Worm (Caenorhabditis elegans) whole organism, late embryonic: ENCODE data around the gene acy-2.
A peak's percentile ranks its signal among the peaks of the same experiment; 100 is the strongest.

Experiments
- Y22D7AL.16 ChIP-seq: sonication (generic microtip); optimal IDR thresholded peaks from 2 replicates; lab custom pipeline; 2016; ENCODE audit warnings: missing genetic modification characterization, missing compliant biosample characterization
- ahr-1 ChIP-seq: sonication (generic microtip); optimal IDR thresholded peaks from 2 replicates; lab custom pipeline; 2016; ENCODE audit warnings: missing genetic modification characterization, missing compliant biosample characterization
- ama-1 ChIP-seq: fragments of 150-350 bp; optimal IDR thresholded peaks from 2 replicates; lab custom pipeline; 2014
- ceh-18 ChIP-seq: sonication (generic microtip); optimal IDR thresholded peaks from 2 replicates; lab custom pipeline; 2016; ENCODE audit warnings: missing genetic modification characterization, missing compliant biosample characterization
- ceh-19 ChIP-seq: fragments of 200-800 bp; sonication (Bioruptor generic); optimal IDR thresholded peaks from 2 replicates; lab custom pipeline; 2018; ENCODE audit warnings: mild to moderate bottlenecking, missing genetic modification characterization, missing compliant biosample characterization
- ceh-22 ChIP-seq: sonication (generic microtip); optimal IDR thresholded peaks from 2 replicates; lab custom pipeline; 2017; ENCODE audit warnings: missing biosample characterization, missing genetic modification characterization
- ceh-24 ChIP-seq: sonication (generic microtip); optimal IDR thresholded peaks from 2 replicates; lab custom pipeline; 2016; ENCODE audit warnings: mild to moderate bottlenecking, missing genetic modification characterization, missing compliant biosample characterization
- ceh-30 ChIP-seq: fragments of 150-350 bp; optimal IDR thresholded peaks from 2 replicates; lab custom pipeline; 2014; ENCODE audit warnings: missing biosample characterization, missing genetic modification characterization
- ceh-34 ChIP-seq: sonication (generic microtip); optimal IDR thresholded peaks from 2 replicates; lab custom pipeline; 2016; ENCODE audit warnings: mild to moderate bottlenecking, missing genetic modification characterization, missing compliant biosample characterization
- ceh-45 ChIP-seq: fragments of 200-800 bp; sonication (Bioruptor generic); IDR thresholded peaks from 2 replicates; pipeline ENCODE4 v1.3.6; 2022; ENCODE audit warnings: missing genetic modification reagents, missing genetic modification characterization, missing compliant biosample characterization
- ceh-48 ChIP-seq: sonication (generic microtip); optimal IDR thresholded peaks from 2 replicates; lab custom pipeline; 2016; ENCODE audit warnings: missing genetic modification characterization, inconsistent platforms, missing compliant biosample characterization
- ceh-6 ChIP-seq: fragments of 200-800 bp; sonication (Bioruptor generic); optimal IDR thresholded peaks from 2 replicates; lab custom pipeline; 2018; ENCODE audit warnings: mild to moderate bottlenecking, missing genetic modification characterization, missing compliant biosample characterization
- ceh-9 ChIP-seq: sonication (generic microtip); optimal IDR thresholded peaks from 2 replicates; lab custom pipeline; 2016; ENCODE audit warnings: mild to moderate bottlenecking, missing genetic modification characterization, inconsistent platforms, missing compliant biosample characterization
- dmd-4 ChIP-seq: sonication (generic microtip); optimal IDR thresholded peaks from 2 replicates; lab custom pipeline; 2016; ENCODE audit warnings: borderline replicate concordance, missing genetic modification characterization, missing compliant biosample characterization
- fkh-10 ChIP-seq: fragments of 150-350 bp; optimal IDR thresholded peaks from 2 replicates; lab custom pipeline; 2014; ENCODE audit warnings: missing biosample characterization, missing genetic modification reagents, missing genetic modification characterization
- gmeb-2 ChIP-seq: sonication (generic microtip); optimal IDR thresholded peaks from 2 replicates; lab custom pipeline; 2016; ENCODE audit warnings: missing genetic modification characterization, inconsistent platforms, missing compliant biosample characterization
- lim-6 ChIP-seq: sonication (generic microtip); optimal IDR thresholded peaks from 2 replicates; lab custom pipeline; 2016; ENCODE audit warnings: missing genetic modification characterization, missing compliant biosample characterization
- lin-11 ChIP-seq: fragments of 200-800 bp; sonication (Bioruptor generic); optimal IDR thresholded peaks from 2 replicates; lab custom pipeline; 2018; ENCODE audit warnings: mild to moderate bottlenecking, missing genetic modification characterization, missing compliant biosample characterization
- madf-2 ChIP-seq: sonication (generic microtip); optimal IDR thresholded peaks from 2 replicates; lab custom pipeline; 2017; ENCODE audit warnings: missing genetic modification characterization, missing compliant biosample characterization
- mec-3 ChIP-seq: sonication (generic microtip); optimal IDR thresholded peaks from 2 replicates; lab custom pipeline; 2016; ENCODE audit warnings: borderline replicate concordance, missing genetic modification characterization, missing compliant biosample characterization
- nfya-1 ChIP-seq: sonication (generic microtip); optimal IDR thresholded peaks from 2 replicates; lab custom pipeline; 2017; ENCODE audit warnings: missing genetic modification characterization, mild to moderate bottlenecking, missing compliant biosample characterization, antibody characterized with exemption, moderate library complexity
- nhr-232 ChIP-seq: sonication (generic microtip); optimal IDR thresholded peaks from 2 replicates; lab custom pipeline; 2016; ENCODE audit warnings: missing genetic modification characterization, missing compliant biosample characterization
- npax-4 ChIP-seq: sonication (generic microtip); optimal IDR thresholded peaks from 2 replicates; lab custom pipeline; 2016; ENCODE audit warnings: missing genetic modification characterization, missing compliant biosample characterization
- odd-2 ChIP-seq: sonication (generic microtip); optimal IDR thresholded peaks from 2 replicates; lab custom pipeline; 2017; ENCODE audit warnings: antibody characterized with exemption, mild to moderate bottlenecking, missing genetic modification characterization, missing compliant biosample characterization
- pat-9 ChIP-seq: fragments of 200-800 bp; sonication (Bioruptor generic); optimal IDR thresholded peaks from 2 replicates; lab custom pipeline; 2018; ENCODE audit warnings: mild to moderate bottlenecking, missing genetic modification characterization, moderate library complexity, missing compliant biosample characterization
- pax-1 ChIP-seq: fragments of 150-350 bp; optimal IDR thresholded peaks from 2 replicates; lab custom pipeline; 2014; ENCODE audit warnings: missing biosample characterization, missing genetic modification characterization
- pha-4 ChIP-seq: fragments of 150-350 bp; optimal IDR thresholded peaks from 2 replicates; lab custom pipeline; 2018; ENCODE audit warnings: missing biosample characterization, missing genetic modification reagents, missing genetic modification characterization
- ref-2 ChIP-seq: sonication (generic microtip); optimal IDR thresholded peaks from 2 replicates; lab custom pipeline; 2016; ENCODE audit warnings: missing genetic modification characterization, missing compliant biosample characterization
- rnt-1 ChIP-seq: sonication (generic microtip); optimal IDR thresholded peaks from 2 replicates; lab custom pipeline; 2016; ENCODE audit warnings: missing genetic modification characterization, missing compliant biosample characterization
- sdc-2 ChIP-seq: sonication (generic microtip); optimal IDR thresholded peaks from 2 replicates; lab custom pipeline; 2016; ENCODE audit warnings: missing genotype, missing genetic modification characterization, missing compliant biosample characterization
- sox-2 ChIP-seq: fragments of 200-800 bp; sonication (Bioruptor generic); IDR thresholded peaks from 2 replicates; pipeline ENCODE4 v1.3.6; 2022; ENCODE audit warnings: missing genetic modification reagents, missing genetic modification characterization, missing compliant biosample characterization
- syd-9 ChIP-seq: sonication (generic microtip); optimal IDR thresholded peaks from 2 replicates; lab custom pipeline; 2016; ENCODE audit warnings: mild to moderate bottlenecking, missing genetic modification characterization, moderate library complexity, missing compliant biosample characterization
- ttx-3 ChIP-seq: sonication (generic microtip); optimal IDR thresholded peaks from 2 replicates; lab custom pipeline; 2016; ENCODE audit warnings: missing genetic modification reagents, missing genetic modification characterization, missing compliant biosample characterization
- unc-42 ChIP-seq: sonication (generic microtip); optimal IDR thresholded peaks from 2 replicates; lab custom pipeline; 2016; ENCODE audit warnings: missing genotype, missing genetic modification characterization, missing compliant biosample characterization
- unc-55 ChIP-seq: sonication (generic microtip); optimal IDR thresholded peaks from 2 replicates; lab custom pipeline; 2017; ENCODE audit warnings: missing biosample characterization, missing genetic modification reagents, missing genetic modification characterization
- unc-86 ChIP-seq: sonication (generic microtip); optimal IDR thresholded peaks from 2 replicates; lab custom pipeline; 2016; ENCODE audit warnings: missing genetic modification characterization, missing compliant biosample characterization
- ztf-16 ChIP-seq: sonication (generic microtip); optimal IDR thresholded peaks from 2 replicates; lab custom pipeline; 2017; ENCODE audit warnings: missing genetic modification characterization, missing compliant biosample characterization

Gene acy-2

DNA sequence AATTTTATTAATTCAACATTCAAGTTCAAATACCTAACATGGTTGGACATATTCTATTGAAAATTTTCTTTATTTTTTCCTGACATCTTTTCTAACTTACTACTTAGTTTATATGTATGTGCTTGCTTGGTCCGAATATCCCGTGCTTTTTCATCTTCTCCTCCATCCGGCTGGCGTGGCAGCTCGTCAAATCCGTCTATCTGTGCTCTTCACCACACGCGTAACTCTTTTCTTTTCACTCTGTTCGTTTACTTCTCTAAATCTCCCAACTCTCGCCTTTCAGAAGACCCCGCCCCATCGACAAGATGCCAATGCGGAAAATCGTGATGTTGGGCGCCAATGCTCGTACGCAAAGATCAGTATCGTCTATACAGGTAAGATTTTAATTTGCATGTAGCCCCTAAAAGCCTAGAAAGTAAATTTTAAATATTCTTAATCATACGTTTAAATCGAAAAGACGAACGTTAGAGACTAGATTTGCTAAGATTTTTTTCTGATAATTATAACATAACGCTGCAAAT, 11.1 kb upstream of the acy-2 start:
- TF ChIP-seq dmd-4, result no peak
- TF ChIP-seq madf-2 (tag; lab: Kevin White, UChicago), result no peak
- peak; percentile 8 for TF ChIP-seq ceh-18 (tag; lab: Kevin White, UChicago)
- TF ChIP-seq ttx-3 (tag; lab: Kevin White, UChicago), result no peak
- TF ChIP-seq ref-2, result no peak
- TF ChIP-seq ceh-19 (GFP tag; lab: Kevin White, UChicago), result no peak
- TF ChIP-seq unc-55 (GFP tag; lab: Kevin White, UChicago), result peak; percentile 43
- TF ChIP-seq sox-2 (GFP tag; lab: Robert Waterston, UW), result no peak
- peak; percentile 32 for TF ChIP-seq unc-42 (tag; lab: Kevin White, UChicago)
- no peak for TF ChIP-seq ahr-1 (tag; lab: Kevin White, UChicago)
- no peak for TF ChIP-seq gmeb-2 (tag; lab: Kevin White, UChicago)
- no peak for TF ChIP-seq odd-2
- TF ChIP-seq mec-3 (tag; lab: Kevin White, UChicago), result no peak
- no peak for TF ChIP-seq lim-6 (tag; lab: Kevin White, UChicago)

DNA sequence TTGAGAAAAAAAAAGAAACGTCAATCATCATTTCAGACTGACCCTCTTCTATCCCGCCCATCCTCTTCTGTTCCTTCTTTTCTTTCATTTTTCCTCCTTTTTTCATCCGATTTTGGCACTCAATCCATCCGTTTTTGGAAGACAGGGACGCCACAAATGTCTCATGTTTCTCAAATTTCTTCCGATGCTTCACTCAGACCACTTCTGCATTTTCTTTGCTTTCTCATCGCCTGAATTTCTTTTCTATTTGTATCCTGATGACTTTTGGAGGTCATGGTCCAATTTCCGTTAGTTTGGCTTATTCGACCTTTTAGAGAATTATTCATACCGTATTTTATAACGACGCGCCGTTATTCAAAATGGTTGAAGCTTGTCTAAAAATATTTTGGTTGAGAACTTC, 3.2 kb upstream of the acy-2 start:
- TF ChIP-seq ceh-22 (tag; lab: Kevin White, UChicago) (no peak), ahr-1 (tag; lab: Kevin White, UChicago) (no peak), rnt-1 (tag; lab: Kevin White, UChicago) (no peak), ttx-3 (tag; lab: Kevin White, UChicago) (no peak), ceh-9 (tag; lab: Kevin White, UChicago) (no peak), unc-42 (tag; lab: Kevin White, UChicago) (no peak), unc-55 (GFP tag; lab: Kevin White, UChicago) (no peak), ama-1 (lab: Kevin White, UChicago) (no peak), pat-9 (tag; lab: Kevin White, UChicago) (no peak), nfya-1 (tag; lab: Kevin White, UChicago) (no peak), lim-6 (tag; lab: Kevin White, UChicago) (no peak), sdc-2 (tag; lab: Kevin White, UChicago) (no peak), ceh-6 (GFP tag; lab: Kevin White, UChicago) (no peak), pha-4 (no peak), madf-2 (tag; lab: Kevin White, UChicago) (no peak)

DNA sequence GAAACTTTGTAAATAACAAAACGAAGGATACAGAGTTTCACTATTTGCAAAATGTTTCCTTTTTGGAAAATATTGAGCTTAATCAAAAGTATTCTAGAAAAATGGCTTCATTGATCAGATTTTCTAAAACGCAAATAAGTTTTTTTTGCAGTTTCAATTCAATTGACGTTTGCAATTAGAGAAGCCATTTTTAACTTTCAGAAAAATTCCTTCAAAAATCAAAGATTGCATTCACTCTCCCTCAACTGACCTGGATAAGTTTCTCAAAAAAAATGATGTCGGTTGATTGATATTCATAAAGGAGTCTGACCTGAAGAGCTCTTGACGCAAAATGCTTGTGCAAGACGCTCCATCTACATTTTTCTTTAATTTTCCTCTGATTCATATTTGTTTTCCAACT, 2.1 kb upstream of the acy-2 start:
- TF ChIP-seq fkh-10, result no peak
- TF ChIP-seq Y22D7AL.16 (tag; lab: Kevin White, UChicago), result no peak
- no peak for TF ChIP-seq syd-9
- TF ChIP-seq ceh-34 (tag; lab: Kevin White, UChicago), result no peak
- no peak for TF ChIP-seq lin-11 (tag; lab: Kevin White, UChicago)
- TF ChIP-seq nfya-1 (tag; lab: Kevin White, UChicago), result no peak
- TF ChIP-seq nhr-232 (tag; lab: Kevin White, UChicago), result no peak
- no peak for TF ChIP-seq pax-1 (tag; lab: Kevin White, UChicago)
- no peak for TF ChIP-seq ceh-48
- no peak for TF ChIP-seq ceh-30
- TF ChIP-seq ttx-3 (tag; lab: Kevin White, UChicago), result no peak
- no peak for TF ChIP-seq ztf-16 (tag; lab: Kevin White, UChicago)
- no peak for TF ChIP-seq npax-4 (tag; lab: Kevin White, UChicago)
- no peak for TF ChIP-seq ceh-45 (GFP tag; lab: Robert Waterston, UW)
- TF ChIP-seq unc-86, result no peak
- TF ChIP-seq ceh-24 (tag; lab: Kevin White, UChicago), result no peak
- no peak for TF ChIP-seq lim-6 (tag; lab: Kevin White, UChicago)

DNA sequence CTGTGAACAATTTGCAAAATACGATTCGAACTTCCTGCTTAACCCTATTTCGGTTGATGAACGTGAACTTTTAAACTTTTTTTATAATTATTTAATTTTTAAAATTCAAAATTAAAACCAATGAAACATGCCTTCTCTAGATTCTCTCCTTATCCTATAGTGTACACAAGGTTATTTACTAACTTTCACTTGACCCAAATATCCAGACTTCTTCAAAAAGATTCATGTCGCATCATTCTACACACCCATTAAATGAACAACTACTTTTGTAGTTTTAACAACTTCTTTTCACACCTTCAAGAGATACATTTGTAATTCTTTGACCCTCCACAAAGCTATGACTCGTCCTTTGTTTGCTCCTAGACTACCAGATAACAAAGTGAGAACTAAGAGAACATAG, 6.9 kb downstream of the acy-2 start:
- TF ChIP-seq npax-4 (tag; lab: Kevin White, UChicago) (no peak), pax-1 (tag; lab: Kevin White, UChicago) (peak; percentile 36)
